Fruit fly (Drosophila melanogaster) whole organism, embryonic: ENCODE results near the gene CG14805.

Experiments
- Atf6 ChIP-seq: fragments of 200-800 bp; sonication (Bioruptor generic); IDR thresholded peaks from 2 replicates; pipeline ENCODE4 v1.3.6; 2022; ENCODE audit warnings: missing biosample characterization, missing genetic modification characterization
- Blimp-1 ChIP-seq: fragments of 200-800 bp; sonication (Bioruptor generic); optimal IDR thresholded peaks from 3 replicates; lab custom pipeline; 2018; ENCODE audit warnings: missing biosample characterization, missing genetic modification characterization, mild to moderate bottlenecking, moderate library complexity, missing genetic modification reagents
- CG10209 ChIP-seq: fragments of 200-800 bp; sonication (Bioruptor generic); optimal IDR thresholded peaks from 3 replicates; lab custom pipeline; 2017; ENCODE audit warnings: missing biosample characterization, mild to moderate bottlenecking, missing genetic modification characterization, missing genetic modification reagents
- CG10321 ChIP-seq: fragments of 200-800 bp; sonication (Bioruptor generic); IDR thresholded peaks from 2 replicates; pipeline ENCODE4 v1.3.6; 2022; ENCODE audit warnings: missing biosample characterization, missing genetic modification characterization
- CG10959 ChIP-seq: fragments of 200-800 bp; sonication (Bioruptor generic); IDR thresholded peaks from 2 replicates; pipeline ENCODE4 v1.3.6; 2022; ENCODE audit warnings: missing biosample characterization, missing genetic modification characterization
- CG11504 ChIP-seq: fragments of 200-800 bp; sonication (Bioruptor generic); optimal IDR thresholded peaks from 3 replicates; lab custom pipeline; 2019; ENCODE audit warnings: missing biosample characterization, mild to moderate bottlenecking, missing genetic modification characterization, moderate library complexity
- CG11695 ChIP-seq: fragments of 200-800 bp; sonication (Bioruptor generic); IDR thresholded peaks from 3 replicates; pipeline ENCODE4 v1.3.6; 2022; ENCODE audit warnings: missing biosample characterization, missing genetic modification characterization
- CG11696 ChIP-seq: fragments of 200-800 bp; sonication (Bioruptor generic); IDR thresholded peaks from 2 replicates; pipeline ENCODE4 v1.3.6; 2022; ENCODE audit warnings: missing biosample characterization, missing genetic modification characterization
- CG12104 ChIP-seq: fragments of 200-800 bp; sonication (Bioruptor generic); optimal IDR thresholded peaks from 3 replicates; lab custom pipeline; 2016; ENCODE audit warnings: missing biosample characterization, missing genetic modification characterization
- CG12219 ChIP-seq: fragments of 200-800 bp; sonication (Bioruptor generic); optimal IDR thresholded peaks from 3 replicates; lab custom pipeline; 2018; ENCODE audit warnings: missing biosample characterization, mild to moderate bottlenecking, missing genetic modification characterization
- CG12391 ChIP-seq: fragments of 200-800 bp; sonication (Bioruptor generic); optimal IDR thresholded peaks from 3 replicates; lab custom pipeline; 2018; ENCODE audit warnings: missing biosample characterization, mild to moderate bottlenecking, missing genetic modification characterization, moderate library complexity
- CG14014 ChIP-seq: fragments of 200-800 bp; sonication (Bioruptor generic); IDR thresholded peaks from 2 replicates; pipeline ENCODE4 v1.3.6; 2022; ENCODE audit warnings: missing biosample characterization, missing genetic modification characterization
- CG1529 ChIP-seq: fragments of 200-800 bp; sonication (Bioruptor generic); optimal IDR thresholded peaks from 3 replicates; lab custom pipeline; 2018; ENCODE audit warnings: missing biosample characterization, missing genetic modification characterization
- CG1647 ChIP-seq: fragments of 200-800 bp; sonication (Bioruptor generic); optimal IDR thresholded peaks from 3 replicates; lab custom pipeline; 2016; ENCODE audit warnings: missing biosample characterization, missing genetic modification characterization
- CG3163 ChIP-seq: fragments of 200-800 bp; sonication (Bioruptor generic); optimal IDR thresholded peaks from 3 replicates; lab custom pipeline; 2016; ENCODE audit warnings: missing biosample characterization, missing genetic modification characterization
- CG7928 ChIP-seq: fragments of 200-800 bp; sonication (Bioruptor generic); optimal IDR thresholded peaks from 2 replicates; lab custom pipeline; 2017; ENCODE audit warnings: missing biosample characterization, mild to moderate bottlenecking, missing genetic modification characterization
- CG9215 ChIP-seq: fragments of 200-800 bp; sonication (Bioruptor generic); IDR thresholded peaks from 2 replicates; pipeline ENCODE4 v1.3.6; 2022; ENCODE audit warnings: missing biosample characterization, missing genetic modification characterization
- CHES-1-like ChIP-seq: fragments of 200-800 bp; sonication (Bioruptor generic); optimal IDR thresholded peaks from 2 replicates; lab custom pipeline; 2016; ENCODE audit warnings: missing biosample characterization, missing genetic modification characterization
- CoRest ChIP-seq: fragments of 200-800 bp; sonication (Bioruptor generic); optimal IDR thresholded peaks from 3 replicates; lab custom pipeline; 2018; ENCODE audit warnings: missing biosample characterization, mild to moderate bottlenecking, missing genetic modification characterization, moderate library complexity
- Doc3 ChIP-seq: fragments of 200-800 bp; sonication (Bioruptor generic); IDR thresholded peaks from 3 replicates; pipeline ENCODE4 v1.3.6; 2022; ENCODE audit warnings: missing biosample characterization, missing genetic modification characterization; ENCODE audit not compliant: partially characterized antibody
- E2f2 ChIP-seq: fragments of 200-800 bp; sonication (Bioruptor generic); IDR thresholded peaks from 2 replicates; pipeline ENCODE4 v1.3.6; 2022; ENCODE audit warnings: missing biosample characterization, missing genetic modification characterization
- HLH3B ChIP-seq: fragments of 200-800 bp; sonication (Bioruptor generic); IDR thresholded peaks from 2 replicates; pipeline ENCODE4 v1.3.6; 2022; ENCODE audit warnings: missing biosample characterization, missing genetic modification characterization
- Hr3 ChIP-seq: fragments of 200-800 bp; sonication (Bioruptor generic); optimal IDR thresholded peaks from 3 replicates; lab custom pipeline; 2016; ENCODE audit warnings: missing biosample characterization, missing genetic modification characterization
- Mes4 ChIP-seq: fragments of 200-800 bp; sonication (Bioruptor generic); optimal IDR thresholded peaks from 2 replicates; lab custom pipeline; 2016; ENCODE audit warnings: missing biosample characterization, missing genetic modification characterization
- Nf-YB ChIP-seq: fragments of 200-800 bp; sonication (Bioruptor generic); optimal IDR thresholded peaks from 3 replicates; lab custom pipeline; 2019; ENCODE audit warnings: missing biosample characterization, mild to moderate bottlenecking, missing genetic modification characterization, moderate library complexity
- Oli ChIP-seq: fragments of 200-800 bp; sonication (Bioruptor generic); optimal IDR thresholded peaks from 2 replicates; lab custom pipeline; 2018; ENCODE audit warnings: missing biosample characterization, mild to moderate bottlenecking, missing genetic modification characterization, moderate library complexity
- Opbp ChIP-seq: fragments of 200-800 bp; sonication (Bioruptor generic); IDR thresholded peaks from 3 replicates; pipeline ENCODE4 v1.3.6; 2022; ENCODE audit warnings: missing biosample characterization, missing genetic modification characterization; ENCODE audit not compliant: partially characterized antibody
- Pdp1 ChIP-seq, 2 experiments: fragments of 200-800 bp; sonication (Bioruptor generic); optimal IDR thresholded peaks; 3 replicates each; lab custom pipeline; 2016; ENCODE audit warnings: missing biosample characterization in 2 of 2, missing genetic modification characterization in 2 of 2, mild to moderate bottlenecking in 1 of 2, moderate library complexity in 1 of 2
- Sox102F ChIP-seq: fragments of 200-800 bp; sonication (Bioruptor generic); optimal IDR thresholded peaks from 2 replicates; lab custom pipeline; 2018; ENCODE audit warnings: missing biosample characterization, mild to moderate bottlenecking, missing genetic modification characterization, moderate library complexity
- Sry-β ChIP-seq: fragments of 200-800 bp; sonication (Bioruptor generic); optimal IDR thresholded peaks from 2 replicates; lab custom pipeline; 2018; ENCODE audit warnings: missing biosample characterization, mild to moderate bottlenecking, missing genetic modification characterization, moderate library complexity
- Stat92E ChIP-seq, 3 experiments: fragments of >200 bp in 2 of 3; fragments of 200-800 bp in 1 of 3; sonication (Bioruptor generic) in 1 of 3; optimal IDR thresholded peaks; 2 replicates each; lab custom pipeline; 2017 to 2019; ENCODE audit warnings: missing biosample characterization in 3 of 3, missing genetic modification characterization in 3 of 3, mild to moderate bottlenecking in 1 of 3, moderate library complexity in 1 of 3
- ac ChIP-seq: fragments of 200-800 bp; sonication (Bioruptor generic); optimal IDR thresholded peaks from 3 replicates; lab custom pipeline; 2017; ENCODE audit warnings: missing biosample characterization, mild to moderate bottlenecking, missing genetic modification characterization
- ap ChIP-seq: fragments of 200-800 bp; sonication (Bioruptor generic); IDR thresholded peaks from 2 replicates; pipeline ENCODE4 v1.3.6; 2022; ENCODE audit warnings: missing biosample characterization, missing genetic modification characterization
- ase ChIP-seq: fragments of 200-800 bp; sonication (Bioruptor generic); IDR thresholded peaks from 3 replicates; pipeline ENCODE4 v1.3.6; 2022; ENCODE audit warnings: missing biosample characterization, missing genetic modification characterization
- btn ChIP-seq: fragments of 200-800 bp; sonication (Bioruptor generic); optimal IDR thresholded peaks from 2 replicates; lab custom pipeline; 2016; ENCODE audit warnings: missing biosample characterization, missing genetic modification characterization
- crol ChIP-seq: fragments of 200-800 bp; sonication (Bioruptor generic); IDR thresholded peaks from 2 replicates; pipeline ENCODE4 v1.3.6; 2022; ENCODE audit warnings: missing biosample characterization, missing genetic modification characterization
- dpn ChIP-seq, 2 experiments: fragments of 200-800 bp; sonication (Bioruptor generic); optimal IDR thresholded peaks; 3 replicates each; lab custom pipeline; 2016; ENCODE audit warnings: missing biosample characterization in 2 of 2, missing genetic modification characterization in 2 of 2
- ewg ChIP-seq: fragments of 200-800 bp; sonication (Bioruptor generic); optimal IDR thresholded peaks from 3 replicates; lab custom pipeline; 2017; ENCODE audit warnings: mild to moderate bottlenecking, missing biosample characterization, missing genetic modification reagents, missing genetic modification characterization
- jumu ChIP-seq: fragments of 200-800 bp; sonication (Bioruptor generic); optimal IDR thresholded peaks from 3 replicates; lab custom pipeline; 2016; ENCODE audit warnings: missing biosample characterization, missing genetic modification characterization
- ken ChIP-seq: fragments of 200-800 bp; sonication (Bioruptor generic); IDR thresholded peaks from 3 replicates; pipeline ENCODE4 v1.3.6; 2022; ENCODE audit warnings: missing biosample characterization, missing genetic modification characterization
- lab ChIP-seq: fragments of 200-800 bp; sonication (Bioruptor generic); optimal IDR thresholded peaks from 3 replicates; lab custom pipeline; 2017; ENCODE audit warnings: missing biosample characterization, missing genetic modification characterization, mild to moderate bottlenecking, moderate library complexity, missing genetic modification reagents
- lola ChIP-seq, 3 experiments: fragments of >200 bp in 2 of 3; fragments of 200-800 bp in 1 of 3; sonication (Bioruptor generic) in 1 of 3; optimal IDR thresholded peaks; 2 replicates each; lab custom pipeline; 2017 to 2019; ENCODE audit warnings: missing biosample characterization in 3 of 3, missing genetic modification characterization in 3 of 3, mild to moderate bottlenecking in 1 of 3, moderate library complexity in 1 of 3
- maf-S ChIP-seq: fragments of 200-800 bp; sonication (Bioruptor generic); optimal IDR thresholded peaks from 2 replicates; lab custom pipeline; 2016; ENCODE audit warnings: missing biosample characterization, missing genetic modification characterization
- mam ChIP-seq: fragments of 200-800 bp; sonication (Bioruptor generic); optimal IDR thresholded peaks from 3 replicates; lab custom pipeline; 2016; ENCODE audit warnings: missing biosample characterization, missing genetic modification characterization
- mirr ChIP-seq: fragments of 200-800 bp; sonication (Bioruptor generic); optimal IDR thresholded peaks from 3 replicates; lab custom pipeline; 2018; ENCODE audit warnings: missing biosample characterization, mild to moderate bottlenecking, missing genetic modification characterization
- pnt ChIP-seq: fragments of 200-800 bp; sonication (Bioruptor generic); optimal IDR thresholded peaks from 3 replicates; lab custom pipeline; 2016; ENCODE audit warnings: missing biosample characterization, missing genetic modification characterization
- tin ChIP-seq: fragments of 200-800 bp; sonication (Bioruptor generic); optimal IDR thresholded peaks from 3 replicates; lab custom pipeline; 2016; ENCODE audit warnings: missing biosample characterization, missing genetic modification characterization
- twi ChIP-seq: fragments of 200-800 bp; optimal IDR thresholded peaks from 2 replicates; lab custom pipeline; 2019; ENCODE audit warnings: missing biosample characterization, mild to moderate bottlenecking, missing genetic modification characterization, moderate library complexity
- vfl ChIP-seq: fragments of 200-800 bp; sonication (Bioruptor generic); optimal IDR thresholded peaks from 2 replicates; lab custom pipeline; 2016; ENCODE audit warnings: missing biosample characterization, missing genetic modification characterization
- zen ChIP-seq: fragments of 200-800 bp; sonication (Bioruptor generic); optimal IDR thresholded peaks from 3 replicates; lab custom pipeline; 2018; ENCODE audit warnings: missing biosample characterization, mild to moderate bottlenecking, missing genetic modification characterization, moderate library complexity

CG14805 gene

DNA sequence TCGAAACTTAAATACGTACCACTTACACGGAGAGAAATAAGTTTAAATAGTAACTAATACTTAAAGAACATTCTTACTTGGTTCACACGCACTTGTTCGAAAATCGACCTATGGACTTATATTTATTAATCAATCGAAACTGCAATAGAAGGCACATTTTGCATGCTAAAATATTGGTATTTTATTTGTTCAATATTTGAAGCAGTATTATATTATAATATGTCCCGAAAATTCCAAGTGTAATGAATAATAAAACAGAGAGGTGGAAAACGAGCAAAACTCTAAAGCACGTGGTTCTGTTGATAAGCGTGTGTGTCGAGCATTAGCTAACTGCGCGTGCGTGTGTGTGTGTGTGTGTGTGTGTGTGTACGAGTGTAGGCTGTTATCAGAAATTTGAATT is 27.2 kb upstream of the CG14805 start (continued):
- TF ChIP-seq CG11696 (GFP tag; lab: Robert Waterston, UW): peak; percentile 30; the same call in 1 of the 2 replicates
- peak; percentile 65 for TF ChIP-seq Nf-YB (GFP tag; lab: Kevin White, UChicago)
- peak; percentile 69 for TF ChIP-seq zen (tag; lab: Kevin White, UChicago)
- peak; percentile 77 for TF ChIP-seq CG14014 (GFP tag; lab: Robert Waterston, UW)
- TF ChIP-seq Stat92E (GFP tag; optimal IDR thresholded peaks at IDR 0.05; lab: Kevin White, UChicago): no peak
- TF ChIP-seq Sry-β (GFP tag; lab: Kevin White, UChicago): peak; percentile 6
- peak; percentile 91 for TF ChIP-seq CoRest (tag; lab: Kevin White, UChicago)
- TF ChIP-seq CG10321 (GFP tag; lab: Robert Waterston, UW): peak; percentile 53; the same call in 1 of the 2 replicates
- peak; percentile 93 for TF ChIP-seq Atf6 (GFP tag; lab: Robert Waterston, UW)
- TF ChIP-seq ase (GFP tag; lab: Robert Waterston, UW): peak; percentile 59; the same call in 2 of the 3 replicates
- peak; percentile 85 for TF ChIP-seq Oli
- no peak for TF ChIP-seq ap (GFP tag; lab: Robert Waterston, UW)
- peak; percentile 85 for TF ChIP-seq CG12219 (GFP tag; lab: Kevin White, UChicago)
- peak; percentile 68 for TF ChIP-seq maf-S (GFP tag; lab: Kevin White, UChicago)
- peak; percentile 29 for TF ChIP-seq CG3163
- peak; percentile 71 for TF ChIP-seq HLH3B (GFP tag; lab: Robert Waterston, UW)
- peak; percentile 6 for TF ChIP-seq ac
- peak; percentile 89 for TF ChIP-seq CG11504
- no peak for TF ChIP-seq btn (GFP tag; lab: Kevin White, UChicago)
- TF ChIP-seq CG9215 (GFP tag; lab: Robert Waterston, UW): peak; percentile 75
- TF ChIP-seq jumu (GFP tag; lab: Kevin White, UChicago): peak; percentile 56
- TF ChIP-seq Blimp-1 (GFP tag; lab: Kevin White, UChicago): peak; percentile 80
- peak; percentile 67 for TF ChIP-seq tin (GFP tag; lab: Kevin White, UChicago)
- no peak for TF ChIP-seq Mes4 (GFP tag; lab: Kevin White, UChicago)
- TF ChIP-seq CG12104 (GFP tag; lab: Kevin White, UChicago): peak; percentile 83
- peak in 1 of 3 experiments; percentile 52 for TF ChIP-seq lola (GFP tag; optimal IDR thresholded peaks at IDR 0.05; lab: Kevin White, UChicago)
- peak; percentile 85 for TF ChIP-seq CG10209 (GFP tag; lab: Kevin White, UChicago)
- peak; percentile 71 for TF ChIP-seq twi
- peak; percentile 89 for TF ChIP-seq CG12391 (tag; lab: Kevin White, UChicago)
- peak; percentile 52 for TF ChIP-seq pnt (GFP tag; lab: Kevin White, UChicago)
- TF ChIP-seq mirr (GFP tag; lab: Kevin White, UChicago): peak; percentile 82
- TF ChIP-seq vfl (GFP tag; lab: Kevin White, UChicago): peak; percentile 77
- peak; percentile 58 for TF ChIP-seq ewg (GFP tag; lab: Kevin White, UChicago)
- TF ChIP-seq Opbp (GFP tag; lab: Robert Waterston, UW): no peak
- peak; percentile 84 for TF ChIP-seq Sox102F (GFP tag; lab: Kevin White, UChicago)
- peak; percentile 72 for TF ChIP-seq CHES-1-like (GFP tag; lab: Kevin White, UChicago)
- peak; percentile 54 for TF ChIP-seq CG1529 (GFP tag; lab: Kevin White, UChicago)
- peak; percentile 76 for TF ChIP-seq CG11695 (GFP tag; lab: Robert Waterston, UW)
- TF ChIP-seq ken (GFP tag; lab: Robert Waterston, UW): peak; percentile 54; the same call in 1 of the 3 replicates
- TF ChIP-seq lab (GFP tag; lab: Kevin White, UChicago): peak; percentile 97
- TF ChIP-seq Hr3 (GFP tag; lab: Kevin White, UChicago): peak; percentile 70
- TF ChIP-seq dpn (GFP tag; optimal IDR thresholded peaks at IDR 0.05; lab: Kevin White, UChicago): peak; percentile 82 to 86
- peak; percentile 85 for TF ChIP-seq mam (GFP tag; lab: Kevin White, UChicago)
- TF ChIP-seq E2f2 (GFP tag; lab: Robert Waterston, UW): peak; percentile 49; the same call in 1 of the 2 replicates
- peak; percentile 43 for TF ChIP-seq CG10959 (GFP tag; lab: Robert Waterston, UW)
- TF ChIP-seq CG7928 (GFP tag; lab: Kevin White, UChicago): peak; percentile 60
- TF ChIP-seq crol: no peak; the same call in 1 of the 2 replicates
- TF ChIP-seq Doc3 (GFP tag; lab: Robert Waterston, UW): no peak
- TF ChIP-seq CG1647 (GFP tag; lab: Kevin White, UChicago): peak; percentile 79
- TF ChIP-seq Pdp1 (GFP tag; optimal IDR thresholded peaks at IDR 0.05; lab: Kevin White, UChicago): peak; percentile 74 to 85
